Worm (Caenorhabditis elegans) whole organism, L2 larva: ENCODE measurements around the gene F22E5.6.
"Not testable (repeated sequence)": the region's sequence is repeated elsewhere in the genome, so short reads cannot be mapped to it uniquely, and the experiment has no call there.

Experiments
- C34F6.9 ChIP-seq: fragments of 150-350 bp; optimal IDR thresholded peaks from 2 replicates; lab custom pipeline; 2014; ENCODE audit warnings: missing biosample characterization, missing genetic modification characterization
- F13H6.1 ChIP-seq: sonication (generic microtip); optimal IDR thresholded peaks from 2 replicates; lab custom pipeline; 2016; ENCODE audit warnings: missing genetic modification characterization, missing compliant biosample characterization
- R02D3.7 ChIP-seq: fragments of 150-350 bp; optimal IDR thresholded peaks from 2 replicates; lab custom pipeline; 2014; ENCODE audit warnings: missing biosample characterization, missing genetic modification characterization
- alr-1 ChIP-seq: fragments of 150-350 bp; optimal IDR thresholded peaks from 2 replicates; lab custom pipeline; 2014; ENCODE audit warnings: missing biosample characterization, missing genetic modification characterization
- aly-2 ChIP-seq: fragments of 150-350 bp; optimal IDR thresholded peaks from 2 replicates; lab custom pipeline; 2014; ENCODE audit warnings: missing biosample characterization, missing genetic modification characterization
- ama-1 ChIP-seq: fragments of 150-350 bp; optimal IDR thresholded peaks from 2 replicates; lab custom pipeline; 2018; ENCODE audit warnings: inconsistent platforms
- blmp-1 ChIP-seq: sonication (generic microtip); optimal IDR thresholded peaks from 2 replicates; lab custom pipeline; 2017; ENCODE audit warnings: missing genetic modification characterization, mild to moderate bottlenecking, missing compliant biosample characterization, antibody characterized with exemption, moderate library complexity; ENCODE audit not compliant: insufficient read depth
- ceh-16 ChIP-seq: fragments of 150-350 bp; optimal IDR thresholded peaks from 2 replicates; lab custom pipeline; 2014; ENCODE audit warnings: missing biosample characterization, missing genetic modification characterization
- ceh-82 ChIP-seq: fragments of 150-350 bp; optimal IDR thresholded peaks from 2 replicates; lab custom pipeline; 2014; ENCODE audit warnings: missing biosample characterization, missing genetic modification characterization
- crh-2 ChIP-seq: sonication (generic microtip); optimal IDR thresholded peaks from 2 replicates; lab custom pipeline; 2017; ENCODE audit warnings: missing biosample characterization, missing genetic modification characterization
- dmd-4 ChIP-seq: sonication (generic microtip); optimal IDR thresholded peaks from 2 replicates; lab custom pipeline; 2017; ENCODE audit warnings: missing biosample characterization, missing genetic modification characterization
- egl-27 ChIP-seq: sonication (generic microtip); optimal IDR thresholded peaks from 3 replicates; lab custom pipeline; 2017; ENCODE audit warnings: missing biosample characterization, missing genetic modification reagents, missing genetic modification characterization
- elt-1 ChIP-seq: fragments of 150-350 bp; optimal IDR thresholded peaks from 2 replicates; lab custom pipeline; 2014; ENCODE audit warnings: missing biosample characterization, missing genetic modification characterization
- fos-1 ChIP-seq: fragments of 150-350 bp; optimal IDR thresholded peaks from 2 replicates; lab custom pipeline; 2014; ENCODE audit warnings: missing biosample characterization, missing genetic modification characterization
- gmeb-1 ChIP-seq: fragments of 150-350 bp; optimal IDR thresholded peaks from 2 replicates; lab custom pipeline; 2014; ENCODE audit warnings: missing biosample characterization, missing genetic modification characterization
- lin-13 ChIP-seq: fragments of 150-350 bp; optimal IDR thresholded peaks from 2 replicates; lab custom pipeline; 2014; ENCODE audit warnings: missing biosample characterization, missing genetic modification reagents, missing genetic modification characterization
- mbf-1 ChIP-seq: sonication (generic microtip); optimal IDR thresholded peaks from 2 replicates; lab custom pipeline; 2017; ENCODE audit warnings: missing biosample characterization, missing genetic modification characterization
- mdl-1 ChIP-seq, 2 experiments: fragments of 150-350 bp in 1 of 2; sonication (generic microtip) in 1 of 2; optimal IDR thresholded peaks; 2 replicates each; lab custom pipeline; 2017; ENCODE audit warnings: missing biosample characterization in 2 of 2, missing genetic modification characterization in 2 of 2
- nhr-10 ChIP-seq: sonication (generic microtip); optimal IDR thresholded peaks from 2 replicates; lab custom pipeline; 2017; ENCODE audit warnings: missing biosample characterization, missing genetic modification characterization
- nhr-11 ChIP-seq: fragments of 150-350 bp; optimal IDR thresholded peaks from 2 replicates; lab custom pipeline; 2014; ENCODE audit warnings: missing biosample characterization, missing genetic modification characterization
- nhr-12 ChIP-seq: fragments of 150-350 bp; optimal IDR thresholded peaks from 2 replicates; lab custom pipeline; 2014; ENCODE audit warnings: missing biosample characterization, missing genetic modification characterization
- nhr-129 ChIP-seq: fragments of 150-350 bp; optimal IDR thresholded peaks from 2 replicates; lab custom pipeline; 2014; ENCODE audit warnings: missing biosample characterization, missing genetic modification characterization
- nhr-25 ChIP-seq: fragments of 150-350 bp; sonication (generic microtip); optimal IDR thresholded peaks from 3 replicates; lab custom pipeline; 2014; ENCODE audit warnings: missing biosample characterization, missing genetic modification characterization
- nhr-77 ChIP-seq: fragments of 150-350 bp; optimal IDR thresholded peaks from 2 replicates; lab custom pipeline; 2014; ENCODE audit warnings: missing biosample characterization, missing genetic modification characterization
- sem-4 ChIP-seq: fragments of 150-350 bp; optimal IDR thresholded peaks from 2 replicates; lab custom pipeline; 2014; ENCODE audit warnings: missing biosample characterization, missing genetic modification reagents, missing genetic modification characterization
- skn-1 ChIP-seq: sonication (generic microtip); optimal IDR thresholded peaks from 2 replicates; lab custom pipeline; 2017; ENCODE audit warnings: missing biosample characterization, missing genetic modification characterization
- sma-3 ChIP-seq: sonication (generic microtip); optimal IDR thresholded peaks from 2 replicates; lab custom pipeline; 2016; ENCODE audit warnings: missing genetic modification reagents, missing genetic modification characterization, missing compliant biosample characterization
- sma-9 ChIP-seq, 2 experiments: fragments of 150-350 bp in 1 of 2; sonication (generic microtip) in 1 of 2; optimal IDR thresholded peaks; 2 replicates each; lab custom pipeline; 2014 to 2016; ENCODE audit warnings: missing genetic modification characterization in 2 of 2, mild to moderate bottlenecking in 1 of 2, missing biosample characterization in 1 of 2, missing compliant biosample characterization in 1 of 2, missing genetic modification reagents in 1 of 2, moderate library complexity in 1 of 2
- snpc-4 ChIP-seq: fragments of 150-350 bp; optimal IDR thresholded peaks from 2 replicates; lab custom pipeline; 2014; ENCODE audit warnings: missing biosample characterization, missing genetic modification characterization
- unc-62 ChIP-seq: fragments of 150-350 bp; optimal IDR thresholded peaks from 2 replicates; lab custom pipeline; 2014; ENCODE audit warnings: missing biosample characterization, missing genetic modification reagents, missing genetic modification characterization
- ztf-1 ChIP-seq: fragments of 200-800 bp; sonication (Bioruptor generic); conservative IDR thresholded peaks from 2 replicates; pipeline ENCODE4 v1.3.6; 2022; ENCODE audit warnings: missing genetic modification characterization, missing compliant biosample characterization
- ztf-11 ChIP-seq: sonication (generic microtip); optimal IDR thresholded peaks from 2 replicates; lab custom pipeline; 2017; ENCODE audit warnings: missing biosample characterization, missing genetic modification characterization
- ztf-4 ChIP-seq: fragments of 150-350 bp; optimal IDR thresholded peaks from 2 replicates; lab custom pipeline; 2014; ENCODE audit warnings: missing biosample characterization, missing genetic modification characterization

F22E5.6 gene

ce11 chrII:2649015-2649414, 620 bp upstream of the F22E5.6 start (continued):
- TF ChIP-seq skn-1 (tag; lab: Kevin White, UChicago) (no peak), lin-13 (peak; percentile 17), egl-27 (no peak), F13H6.1 (peak; percentile 61), nhr-10 (tag; lab: Kevin White, UChicago) (no peak), elt-1 (tag; lab: Kevin White, UChicago) (no peak), nhr-129 (tag; lab: Kevin White, UChicago) (peak; percentile 29), ztf-11 (tag; lab: Kevin White, UChicago) (no peak), R02D3.7 (tag; lab: Kevin White, UChicago) (no peak), nhr-77 (tag; lab: Kevin White, UChicago) (no peak), alr-1 (tag; lab: Kevin White, UChicago) (no peak), nhr-25 (tag; lab: Kevin White, UChicago) (no peak), dmd-4 (tag; lab: Kevin White, UChicago) (no peak), ztf-1 (no peak), ceh-16 (no peak), blmp-1 (tag; lab: Kevin White, UChicago) (no peak), fos-1 (tag; lab: Kevin White, UChicago) (no peak), mbf-1 (tag; lab: Kevin White, UChicago) (no peak), crh-2 (tag; lab: Kevin White, UChicago) (no peak), nhr-12 (no peak)

ce11 chrII:2656606-2657005, 7.0 kb downstream of the F22E5.6 start, which contains the start of gene sri-47:
Gene sri-47 (plus strand): TSS chrII:2656906.
- TF ChIP-seq alr-1 (tag; lab: Kevin White, UChicago) (no peak), lin-13 (no peak)
- TF ChIP-seq, all 48 proteins: peak for 0

ce11 chrII:2659364-2659763, 9.7 kb downstream of the F22E5.6 start, which contains the start of gene gcy-21:
Gene gcy-21 (plus strand): TSS chrII:2659664.
- TF ChIP-seq mbf-1 (tag; lab: Kevin White, UChicago) (no peak), sem-4 (tag; lab: Kevin White, UChicago) (no peak), unc-62 (GFP tag; lab: Kevin White, UChicago) (no peak), gmeb-1 (tag; lab: Kevin White, UChicago) (no peak), ztf-4 (tag; lab: Kevin White, UChicago) (no peak), blmp-1 (tag; lab: Kevin White, UChicago) (no peak), nhr-10 (tag; lab: Kevin White, UChicago) (no peak), lin-13 (no peak), ceh-82 (no peak), sma-3 (GFP tag; lab: Kevin White, UChicago) (no peak), aly-2 (tag; lab: Kevin White, UChicago) (no peak), sma-9 (GFP tag; optimal IDR thresholded peaks at IDR 0.05; lab: Kevin White, UChicago) (no peak), sma-9 (tag; optimal IDR thresholded peaks at IDR 0.05; lab: Kevin White, UChicago) (no peak), egl-27 (no peak), ama-1 (no peak), ztf-1 (no peak), nhr-12 (no peak)

ce11 chrII:2665081-2665480, 15.4 kb downstream of the F22E5.6 start, which contains the start of gene F22E5.2:
Gene F22E5.2 (plus strand): TSS chrII:2665381.
- not testable (repeated sequence) for TF ChIP-seq R02D3.7, skn-1, crh-2 (tag; lab: Kevin White, UChicago)
- TF ChIP-seq, all 48 proteins: peak for 0; not testable (repeated sequence) for 48

ce11 chrII:2665606-2666005, 16.0 kb downstream of the F22E5.6 start, which contains the start of gene F22E5.22:
Gene F22E5.22 (plus strand): TSS chrII:2665906.
- no peak for TF ChIP-seq dmd-4 (tag; lab: Kevin White, UChicago)
- no peak for TF ChIP-seq skn-1 (tag; lab: Kevin White, UChicago)
- TF ChIP-seq nhr-12: no peak
- TF ChIP-seq mbf-1 (tag; lab: Kevin White, UChicago): no peak
- TF ChIP-seq ztf-1: no peak
- no peak for TF ChIP-seq gmeb-1 (tag; lab: Kevin White, UChicago)
- TF ChIP-seq lin-13: no peak
- TF ChIP-seq R02D3.7 (tag; lab: Kevin White, UChicago): no peak
- TF ChIP-seq C34F6.9 (tag; lab: Kevin White, UChicago): no peak
- no peak for TF ChIP-seq nhr-11 (tag; lab: Kevin White, UChicago)
- no peak for TF ChIP-seq sma-9 (GFP tag; optimal IDR thresholded peaks at IDR 0.05; lab: Kevin White, UChicago)
- TF ChIP-seq sma-9 (tag; optimal IDR thresholded peaks at IDR 0.05; lab: Kevin White, UChicago): no peak
- TF ChIP-seq snpc-4: no peak
- TF ChIP-seq mdl-1 (tag; optimal IDR thresholded peaks at IDR 0.05; lab: Kevin White, UChicago): no peak
